Fruit fly (Drosophila melanogaster): ENCODE results near the gene CG15169.

Gene CG15169

DNA sequence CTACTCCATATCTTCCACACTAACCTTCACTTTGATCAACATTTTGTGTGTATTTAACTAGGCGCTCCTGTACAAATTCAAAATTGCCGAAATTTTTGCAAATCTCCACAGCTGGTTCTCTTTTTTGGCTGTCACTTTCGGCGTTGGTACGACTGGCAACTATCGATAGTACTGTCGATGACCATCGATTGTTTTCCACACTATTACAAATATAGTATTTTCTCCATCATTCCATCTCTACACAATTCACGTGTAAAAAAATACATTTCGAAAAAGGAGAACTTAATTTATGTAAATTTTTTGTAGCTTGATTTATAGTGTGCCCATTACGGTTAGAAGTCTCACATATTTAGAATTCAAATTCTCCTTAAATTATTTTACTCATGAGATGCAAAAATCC is 39.1 kb upstream of the CG15169 start, which contains the start of gene Nedd8 (continued):
- TF ChIP-seq CG10321 (GFP tag; IDR thresholded peaks at IDR 0.05) (no peak), knrl (GFP tag; IDR thresholded peaks at IDR 0.05; ENCODE audit: partially characterized antibody) (peak; percentile 86), Ets97D (GFP tag; optimal IDR thresholded peaks at IDR 0.05) (peak; percentile 83)

DNA sequence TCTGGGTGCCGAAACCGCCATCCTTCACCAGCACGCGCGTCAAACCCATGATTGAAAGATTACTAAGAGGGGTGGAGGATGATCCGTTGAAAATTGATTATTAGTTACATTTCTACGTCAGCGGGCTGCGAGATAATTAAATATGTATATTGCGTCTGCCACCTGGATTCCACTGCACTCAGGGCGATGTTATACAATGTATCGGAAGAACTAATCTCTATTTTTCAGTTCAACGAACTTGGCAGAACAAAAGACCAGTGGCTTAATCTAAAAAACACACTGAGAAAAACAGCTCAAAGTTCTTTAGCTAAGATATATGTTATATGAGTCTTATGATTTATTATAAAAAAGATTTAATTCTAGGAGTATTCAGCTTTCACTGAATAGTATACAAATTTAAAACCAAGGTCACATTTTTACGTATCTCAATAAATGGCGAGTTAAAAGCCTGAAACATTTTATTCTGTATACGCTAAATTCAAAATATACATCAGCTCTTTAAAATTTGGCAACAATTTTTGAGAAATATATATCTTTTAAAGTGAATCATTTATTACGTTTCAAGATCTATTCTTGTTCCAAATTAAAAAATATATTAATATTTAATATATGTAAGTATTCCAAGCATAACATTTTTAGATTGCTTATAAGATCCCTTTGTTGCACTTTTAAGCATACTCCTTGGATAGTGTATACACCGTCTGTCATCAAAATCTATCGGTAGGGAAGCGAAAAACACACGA is 37.1 kb upstream of the CG15169 start:
- no peak for TF ChIP-seq CG2202 (tag; optimal IDR thresholded peaks at IDR 0.05)
- TF ChIP-seq tap (tag; optimal IDR thresholded peaks at IDR 0.05): no peak
- TF ChIP-seq CG11456 (GFP tag; IDR thresholded peaks at IDR 0.05): no peak
- no peak for TF ChIP-seq chif (GFP tag; optimal IDR thresholded peaks at IDR 0.05)
- no peak for TF ChIP-seq mirr (GFP tag; optimal IDR thresholded peaks at IDR 0.05)
- no peak for TF ChIP-seq Adf1 (GFP tag; IDR thresholded peaks at IDR 0.05)
- peak; percentile 47 for TF ChIP-seq CG15269 (tag; optimal IDR thresholded peaks at IDR 0.05)
- TF ChIP-seq CG12391 (tag; optimal IDR thresholded peaks at IDR 0.05): peak; percentile 33
- TF ChIP-seq Atf6 (GFP tag; IDR thresholded peaks at IDR 0.05): no peak
- TF ChIP-seq pzg (GFP tag; optimal IDR thresholded peaks at IDR 0.05): no peak
- TF ChIP-seq abd-A (tag; optimal IDR thresholded peaks at IDR 0.05): no peak
- TF ChIP-seq CG11695 (GFP tag; IDR thresholded peaks at IDR 0.05): no peak
- no peak for TF ChIP-seq slp2 (GFP tag; optimal IDR thresholded peaks at IDR 0.05)
- no peak for TF ChIP-seq gfzf (GFP tag; optimal IDR thresholded peaks at IDR 0.05)
- TF ChIP-seq row (GFP tag; IDR thresholded peaks at IDR 0.05): peak; percentile 66
- no peak for TF ChIP-seq lab (GFP tag; optimal IDR thresholded peaks at IDR 0.05)
- TF ChIP-seq Nf-YB (GFP tag; optimal IDR thresholded peaks at IDR 0.05): peak; percentile 28
- TF ChIP-seq CG1832 (GFP tag; optimal IDR thresholded peaks at IDR 0.05): no peak
- no peak for TF ChIP-seq Max (GFP tag; optimal IDR thresholded peaks at IDR 0.05)
- peak; percentile 60 for TF ChIP-seq CG11504 (tag; optimal IDR thresholded peaks at IDR 0.05)
- no peak for TF ChIP-seq ro (GFP tag; IDR thresholded peaks at IDR 0.05)
- peak; percentile 59; the same call in 1 of the 3 replicates for TF ChIP-seq dysf (GFP tag; IDR thresholded peaks at IDR 0.05)
- 0 out of 2 replicates have a peak, but pooled peaks have one; percentile 8 for TF ChIP-seq CG11696 (GFP tag; IDR thresholded peaks at IDR 0.05)
- no peak for TF ChIP-seq CG17802 (tag; optimal IDR thresholded peaks at IDR 0.05)
- TF ChIP-seq CG17186 (GFP tag; optimal IDR thresholded peaks at IDR 0.05): no peak
- no peak for TF ChIP-seq Mad (GFP tag; optimal IDR thresholded peaks at IDR 0.05)
- no peak for TF ChIP-seq toy (GFP tag; IDR thresholded peaks at IDR 0.05)
- TF ChIP-seq CG4404 (GFP tag; IDR thresholded peaks at IDR 0.05): no peak
- TF ChIP-seq lbe (GFP tag; optimal IDR thresholded peaks at IDR 0.05): no peak
- peak; percentile 8 for TF ChIP-seq BtbVII (GFP tag; optimal IDR thresholded peaks at IDR 0.05)
- no peak for TF ChIP-seq amos (GFP tag; IDR thresholded peaks at IDR 0.05; ENCODE audit: partially characterized antibody)
- no peak for TF ChIP-seq bab2 (GFP tag; optimal IDR thresholded peaks at IDR 0.05)
- TF ChIP-seq CG9797 (GFP tag; optimal IDR thresholded peaks at IDR 0.05): no peak
- TF ChIP-seq nau (GFP tag; optimal IDR thresholded peaks at IDR 0.05): no peak
- peak; percentile 9 for TF ChIP-seq CG6813 (GFP tag; optimal IDR thresholded peaks at IDR 0.05)
- no peak for TF ChIP-seq HHEX (GFP tag; optimal IDR thresholded peaks at IDR 0.05)
- TF ChIP-seq Ets65A (GFP tag): no peak
- no peak for TF ChIP-seq Poxn (GFP tag; IDR thresholded peaks at IDR 0.05)
- no peak for TF ChIP-seq cad (GFP tag; optimal IDR thresholded peaks at IDR 0.05)
- peak; percentile 54 for TF ChIP-seq CG18262 (tag; optimal IDR thresholded peaks at IDR 0.05)
- TF ChIP-seq cg (GFP tag; optimal IDR thresholded peaks at IDR 0.05): no peak
- TF ChIP-seq ATbp (GFP tag; optimal IDR thresholded peaks at IDR 0.05): no peak
- TF ChIP-seq ranshi (GFP tag; IDR thresholded peaks at IDR 0.05): 0 out of 2 replicates have a peak, but pooled peaks have one; percentile 25
- TF ChIP-seq CG30403 (GFP tag; optimal IDR thresholded peaks at IDR 0.05): peak; percentile 42
- no peak for TF ChIP-seq Chrac-16 (GFP tag; optimal IDR thresholded peaks at IDR 0.05)

All from whole organism, embryonic.